Worm (Caenorhabditis elegans) whole organism, L1 larva: ENCODE data around the gene gphr-2.

Source experiments
- ceh-82 ChIP-seq, 3 experiments: fragments of 150-350 bp in 1 of 3; sonication (generic microtip) in 2 of 3; optimal IDR thresholded peaks; 2 replicates each; lab custom pipeline; 2014 to 2017; ENCODE audit warnings: missing biosample characterization in 3 of 3, missing genetic modification characterization in 3 of 3
- efl-1 ChIP-seq, 4 experiments: fragments of 150-350 bp; optimal IDR thresholded peaks in 3 of 4; peaks in 1 of 4; 1 replicate in 1 of 4; 2 replicates in 3 of 4; lab custom pipeline; 2014; ENCODE audit warnings: missing biosample characterization in 2 of 4, missing genetic modification characterization in 2 of 4, missing genetic modification reagents in 2 of 4
- fkh-10 ChIP-seq: sonication (generic microtip); optimal IDR thresholded peaks from 2 replicates; lab custom pipeline; 2017; ENCODE audit warnings: missing biosample characterization, missing genetic modification reagents, missing genetic modification characterization
- fkh-8 ChIP-seq: sonication (generic microtip); optimal IDR thresholded peaks from 2 replicates; lab custom pipeline; 2016; ENCODE audit warnings: mild to moderate bottlenecking, missing genetic modification characterization, missing compliant biosample characterization
- lin-39 ChIP-seq: fragments of 150-350 bp; optimal IDR thresholded peaks from 2 replicates; lab custom pipeline; 2014; ENCODE audit warnings: missing biosample characterization, missing genetic modification reagents, missing genetic modification characterization
- mdl-1 ChIP-seq, 2 experiments: fragments of 150-350 bp; optimal IDR thresholded peaks; 2 replicates each; lab custom pipeline; 2014 to 2017; ENCODE audit warnings: missing biosample characterization in 2 of 2, missing genetic modification characterization in 2 of 2, inconsistent platforms in 1 of 2
- mep-1 ChIP-seq: fragments of 150-350 bp; optimal IDR thresholded peaks from 2 replicates; lab custom pipeline; 2014; ENCODE audit warnings: missing biosample characterization, missing genetic modification characterization
- nhr-19 ChIP-seq: fragments of 200-800 bp; sonication (Bioruptor generic); conservative IDR thresholded peaks from 2 replicates; pipeline ENCODE4 v1.3.6; 2022; ENCODE audit warnings: missing genetic modification characterization, missing compliant biosample characterization
- pax-3 ChIP-seq: fragments of 200-800 bp; sonication (Bioruptor generic); optimal IDR thresholded peaks from 2 replicates; lab custom pipeline; 2018; ENCODE audit warnings: mild to moderate bottlenecking, missing genetic modification characterization, moderate library complexity, missing compliant biosample characterization

DNA sequence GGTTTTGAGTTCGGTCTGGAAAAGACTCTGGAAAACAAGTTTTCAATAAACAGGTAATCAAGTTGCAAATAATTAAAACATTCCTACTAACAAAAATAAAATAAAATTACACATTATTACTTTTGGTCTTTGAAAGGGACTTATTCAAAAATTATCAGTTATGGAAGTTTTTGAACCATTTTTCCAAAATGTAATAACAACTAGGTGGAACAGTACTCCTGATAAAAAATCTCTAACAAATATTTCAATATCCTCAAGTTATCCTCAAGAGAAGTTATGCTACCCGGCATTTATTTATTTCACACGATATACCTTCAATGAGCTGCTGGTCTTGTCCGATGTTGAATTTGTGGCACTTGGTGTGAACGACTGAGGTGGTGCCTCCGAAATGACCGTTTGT, 32.2 kb upstream of the gphr-2 start:
- no peak for TF ChIP-seq fkh-10 (GFP tag; lab: Kevin White, UChicago)
- TF ChIP-seq ceh-82 (tag; optimal IDR thresholded peaks at IDR 0.05; lab: Kevin White, UChicago), result no peak
- TF ChIP-seq mdl-1 (tag; optimal IDR thresholded peaks at IDR 0.05; lab: Kevin White, UChicago), result no peak
- no peak for TF ChIP-seq lin-39 (tag; lab: Kevin White, UChicago)
- no peak for TF ChIP-seq nhr-19 (GFP tag; lab: Robert Waterston, UW)
- no peak for TF ChIP-seq fkh-8 (tag; lab: Kevin White, UChicago)
- no peak for TF ChIP-seq efl-1 (optimal IDR thresholded peaks at IDR 0.05; lab: Kevin White, UChicago)
- peak in 1 of 2 experiments; percentile 72 for TF ChIP-seq efl-1 (GFP tag; optimal IDR thresholded peaks at IDR 0.05 in 1 of 2; lab: Kevin White, UChicago)
- TF ChIP-seq mep-1 (tag; lab: Kevin White, UChicago), result no peak
- TF ChIP-seq pax-3 (tag; lab: Kevin White, UChicago), result no peak
